Worm (Caenorhabditis elegans) whole organism, late embryonic: Measurements from ENCODE around the gene K07D4.6.
A peak's percentile ranks its signal among the peaks of the same experiment; 100 is the strongest.

Experiments used
- C08G9.2 ChIP-seq: sonication (generic microtip); optimal IDR thresholded peaks from 2 replicates; lab custom pipeline; 2016; ENCODE audit warnings: mild to moderate bottlenecking, missing genetic modification characterization, moderate library complexity, missing compliant biosample characterization
- F13H6.1 ChIP-seq: sonication (generic microtip); optimal IDR thresholded peaks from 2 replicates; lab custom pipeline; 2016; ENCODE audit warnings: missing genetic modification characterization, missing compliant biosample characterization
- K09A11.1 ChIP-seq: sonication (generic microtip); optimal IDR thresholded peaks from 2 replicates; lab custom pipeline; 2017; ENCODE audit warnings: antibody characterized with exemption, mild to moderate bottlenecking, missing genetic modification characterization, missing compliant biosample characterization; ENCODE audit not compliant: insufficient read depth
- Y22D7AL.16 ChIP-seq: sonication (generic microtip); optimal IDR thresholded peaks from 2 replicates; lab custom pipeline; 2016; ENCODE audit warnings: missing genetic modification characterization, missing compliant biosample characterization
- ceh-14 ChIP-seq: sonication (generic microtip); optimal IDR thresholded peaks from 2 replicates; lab custom pipeline; 2016; ENCODE audit warnings: missing genotype, missing genetic modification characterization, missing compliant biosample characterization
- ceh-18 ChIP-seq: sonication (generic microtip); optimal IDR thresholded peaks from 2 replicates; lab custom pipeline; 2016; ENCODE audit warnings: missing genetic modification characterization, missing compliant biosample characterization
- ceh-19 ChIP-seq: fragments of 200-800 bp; sonication (Bioruptor generic); optimal IDR thresholded peaks from 2 replicates; lab custom pipeline; 2018; ENCODE audit warnings: mild to moderate bottlenecking, missing genetic modification characterization, missing compliant biosample characterization
- ceh-22 ChIP-seq: sonication (generic microtip); optimal IDR thresholded peaks from 2 replicates; lab custom pipeline; 2017; ENCODE audit warnings: missing biosample characterization, missing genetic modification characterization
- ceh-31 ChIP-seq: sonication (generic microtip); optimal IDR thresholded peaks from 2 replicates; lab custom pipeline; 2016; ENCODE audit warnings: missing genetic modification characterization, missing compliant biosample characterization
- ceh-34 ChIP-seq: sonication (generic microtip); optimal IDR thresholded peaks from 2 replicates; lab custom pipeline; 2016; ENCODE audit warnings: mild to moderate bottlenecking, missing genetic modification characterization, missing compliant biosample characterization
- ceh-48 ChIP-seq: sonication (generic microtip); optimal IDR thresholded peaks from 2 replicates; lab custom pipeline; 2016; ENCODE audit warnings: missing genetic modification characterization, inconsistent platforms, missing compliant biosample characterization
- ceh-6 ChIP-seq: fragments of 200-800 bp; sonication (Bioruptor generic); optimal IDR thresholded peaks from 2 replicates; lab custom pipeline; 2018; ENCODE audit warnings: mild to moderate bottlenecking, missing genetic modification characterization, missing compliant biosample characterization
- ceh-9 ChIP-seq: sonication (generic microtip); optimal IDR thresholded peaks from 2 replicates; lab custom pipeline; 2016; ENCODE audit warnings: mild to moderate bottlenecking, missing genetic modification characterization, inconsistent platforms, missing compliant biosample characterization
- dve-1 ChIP-seq: sonication (generic microtip); optimal IDR thresholded peaks from 2 replicates; lab custom pipeline; 2017; ENCODE audit warnings: antibody characterized with exemption, mild to moderate bottlenecking, missing genetic modification characterization, missing compliant biosample characterization
- elt-4 ChIP-seq: sonication (generic microtip); optimal IDR thresholded peaks from 2 replicates; lab custom pipeline; 2016; ENCODE audit warnings: missing genetic modification characterization, missing compliant biosample characterization
- eyg-1 ChIP-seq: sonication (generic microtip); optimal IDR thresholded peaks from 2 replicates; lab custom pipeline; 2016; ENCODE audit warnings: missing genotype, missing genetic modification characterization, missing compliant biosample characterization
- fkh-10 ChIP-seq: fragments of 150-350 bp; optimal IDR thresholded peaks from 2 replicates; lab custom pipeline; 2014; ENCODE audit warnings: missing biosample characterization, missing genetic modification reagents, missing genetic modification characterization
- fkh-6 ChIP-seq: sonication (generic microtip); optimal IDR thresholded peaks from 2 replicates; lab custom pipeline; 2016; ENCODE audit warnings: missing genetic modification characterization, missing compliant biosample characterization
- hlh-13 ChIP-seq: fragments of 200-800 bp; sonication (Bioruptor generic); optimal IDR thresholded peaks from 2 replicates; lab custom pipeline; 2018; ENCODE audit warnings: mild to moderate bottlenecking, missing genetic modification characterization, missing compliant biosample characterization
- hlh-6 ChIP-seq: sonication (generic microtip); optimal IDR thresholded peaks from 2 replicates; lab custom pipeline; 2016; ENCODE audit warnings: missing genotype, missing genetic modification characterization, missing compliant biosample characterization
- hlh-8 ChIP-seq: sonication (generic microtip); optimal IDR thresholded peaks from 2 replicates; lab custom pipeline; 2016; ENCODE audit warnings: missing genotype, missing genetic modification characterization, missing compliant biosample characterization
- lin-11 ChIP-seq: fragments of 200-800 bp; sonication (Bioruptor generic); optimal IDR thresholded peaks from 2 replicates; lab custom pipeline; 2018; ENCODE audit warnings: mild to moderate bottlenecking, missing genetic modification characterization, missing compliant biosample characterization
- madf-2 ChIP-seq: sonication (generic microtip); optimal IDR thresholded peaks from 2 replicates; lab custom pipeline; 2017; ENCODE audit warnings: missing genetic modification characterization, missing compliant biosample characterization
- nfya-1 ChIP-seq: sonication (generic microtip); optimal IDR thresholded peaks from 2 replicates; lab custom pipeline; 2017; ENCODE audit warnings: missing genetic modification characterization, mild to moderate bottlenecking, missing compliant biosample characterization, antibody characterized with exemption, moderate library complexity
- nhr-11 ChIP-seq: fragments of 150-350 bp; optimal IDR thresholded peaks from 2 replicates; lab custom pipeline; 2014; ENCODE audit warnings: missing biosample characterization, missing genetic modification characterization
- nhr-232 ChIP-seq: sonication (generic microtip); optimal IDR thresholded peaks from 2 replicates; lab custom pipeline; 2016; ENCODE audit warnings: missing genetic modification characterization, missing compliant biosample characterization
- npax-4 ChIP-seq: sonication (generic microtip); optimal IDR thresholded peaks from 2 replicates; lab custom pipeline; 2016; ENCODE audit warnings: missing genetic modification characterization, missing compliant biosample characterization
- pat-9 ChIP-seq: fragments of 200-800 bp; sonication (Bioruptor generic); optimal IDR thresholded peaks from 2 replicates; lab custom pipeline; 2018; ENCODE audit warnings: mild to moderate bottlenecking, missing genetic modification characterization, moderate library complexity, missing compliant biosample characterization
- pax-1 ChIP-seq: fragments of 150-350 bp; optimal IDR thresholded peaks from 2 replicates; lab custom pipeline; 2014; ENCODE audit warnings: missing biosample characterization, missing genetic modification characterization
- pha-2 ChIP-seq: sonication (generic microtip); optimal IDR thresholded peaks from 2 replicates; lab custom pipeline; 2017; ENCODE audit warnings: mild to moderate bottlenecking, missing genetic modification characterization, missing compliant biosample characterization
- ref-2 ChIP-seq: sonication (generic microtip); optimal IDR thresholded peaks from 2 replicates; lab custom pipeline; 2016; ENCODE audit warnings: missing genetic modification characterization, missing compliant biosample characterization
- sdc-2 ChIP-seq: sonication (generic microtip); optimal IDR thresholded peaks from 2 replicates; lab custom pipeline; 2016; ENCODE audit warnings: missing genotype, missing genetic modification characterization, missing compliant biosample characterization
- sox-2 ChIP-seq: fragments of 200-800 bp; sonication (Bioruptor generic); IDR thresholded peaks from 2 replicates; pipeline ENCODE4 v1.3.6; 2022; ENCODE audit warnings: missing genetic modification reagents, missing genetic modification characterization, missing compliant biosample characterization
- tbx-2 ChIP-seq: sonication (generic microtip); optimal IDR thresholded peaks from 2 replicates; lab custom pipeline; 2016; ENCODE audit warnings: missing genetic modification characterization, missing compliant biosample characterization
- ttx-3 ChIP-seq: sonication (generic microtip); optimal IDR thresholded peaks from 2 replicates; lab custom pipeline; 2016; ENCODE audit warnings: missing genetic modification reagents, missing genetic modification characterization, missing compliant biosample characterization
- unc-42 ChIP-seq: sonication (generic microtip); optimal IDR thresholded peaks from 2 replicates; lab custom pipeline; 2016; ENCODE audit warnings: missing genotype, missing genetic modification characterization, missing compliant biosample characterization
- zip-5 ChIP-seq: sonication (generic microtip); optimal IDR thresholded peaks from 2 replicates; lab custom pipeline; 2016; ENCODE audit warnings: missing genetic modification characterization, missing compliant biosample characterization
- ztf-16 ChIP-seq: sonication (generic microtip); optimal IDR thresholded peaks from 2 replicates; lab custom pipeline; 2017; ENCODE audit warnings: missing genetic modification characterization, missing compliant biosample characterization

Gene K07D4.6

DNA sequence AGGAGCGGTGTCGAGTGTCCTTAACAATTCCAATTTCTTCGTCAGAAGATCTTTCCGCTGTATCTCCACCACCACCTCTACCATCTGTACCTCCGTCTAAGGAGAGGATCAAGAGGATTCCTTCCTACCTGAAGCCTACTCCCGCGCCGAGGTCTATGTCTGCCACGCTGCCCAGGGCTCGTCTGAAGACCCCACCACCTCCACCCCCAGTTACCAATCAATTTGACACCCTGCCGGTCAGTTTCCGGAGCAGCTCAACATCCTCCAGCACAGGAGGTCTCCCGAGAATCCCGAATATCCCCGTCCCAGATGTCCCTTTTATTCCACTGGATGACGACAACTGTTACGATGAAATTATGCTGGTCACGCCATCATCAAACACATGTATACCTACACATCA lies 10.5 kb downstream of the K07D4.6 start:
- no peak for TF ChIP-seq ceh-31 (tag; lab: Kevin White, UChicago)
- no peak for TF ChIP-seq fkh-10
- no peak for TF ChIP-seq pax-1 (tag; lab: Kevin White, UChicago)
- no peak for TF ChIP-seq sox-2 (GFP tag; lab: Robert Waterston, UW)

- TF ChIP-seq ceh-48 (no peak), F13H6.1 (no peak), fkh-6 (tag; lab: Kevin White, UChicago) (no peak), lin-11 (tag; lab: Kevin White, UChicago) (no peak), madf-2 (tag; lab: Kevin White, UChicago) (no peak)
These were observed 13.9 kb downstream of the K07D4.6 start, which contains the start of gene ephx-1 for ce11 chrII:4004614-4005013. TSS of gene ephx-1 (plus strand) at chrII:4004914.

- no peak for TF ChIP-seq elt-4
- TF ChIP-seq Y22D7AL.16 (tag; lab: Kevin White, UChicago): no peak
- TF ChIP-seq nfya-1 (tag; lab: Kevin White, UChicago): peak; percentile 14
- TF ChIP-seq sdc-2 (tag; lab: Kevin White, UChicago): no peak
- TF ChIP-seq ceh-6 (GFP tag; lab: Kevin White, UChicago): no peak
- TF ChIP-seq nhr-11 (tag; lab: Kevin White, UChicago): no peak
These were observed 16.4 kb downstream of the K07D4.6 start for ce11 chrII:4002134-4002533.

DNA sequence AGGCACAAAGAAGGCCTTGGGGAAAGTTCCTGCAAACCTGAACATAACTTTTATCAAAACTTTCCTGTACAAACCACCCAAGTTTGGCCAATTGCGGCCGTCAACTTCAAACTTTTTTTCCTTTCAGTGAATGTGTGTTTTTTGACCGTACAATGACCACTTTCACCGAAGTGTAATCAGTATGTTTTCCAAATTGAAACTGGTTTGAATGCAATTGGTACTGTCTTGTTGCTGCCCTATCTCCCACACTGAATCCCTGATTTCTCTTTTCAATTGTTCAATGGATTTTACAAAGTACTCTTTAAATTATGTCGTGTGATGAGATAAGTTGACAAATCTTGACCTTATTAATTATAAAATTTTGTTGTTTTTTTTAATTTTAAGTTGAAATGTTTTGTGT lies 18.1 kb downstream of the K07D4.6 start:
- TF ChIP-seq ceh-18 (no peak), npax-4 (no peak), pat-9 (no peak), ceh-19 (GFP tag; lab: Kevin White, UChicago) (no peak), madf-2 (tag; lab: Kevin White, UChicago) (no peak), hlh-8 (tag; lab: Kevin White, UChicago) (no peak), dve-1 (no peak), unc-42 (tag; lab: Kevin White, UChicago) (no peak), C08G9.2 (tag; lab: Kevin White, UChicago) (no peak), ceh-9 (tag; lab: Kevin White, UChicago) (no peak), K09A11.1 (tag; lab: Kevin White, UChicago) (no peak), ztf-16 (tag; lab: Kevin White, UChicago) (no peak), hlh-13 (GFP tag; lab: Kevin White, UChicago) (no peak), ref-2 (tag; lab: Kevin White, UChicago) (no peak), ttx-3 (tag; lab: Kevin White, UChicago) (no peak), ceh-22 (tag; lab: Kevin White, UChicago) (no peak)

- peak; percentile 18 for TF ChIP-seq ceh-48
- peak; percentile 66 for TF ChIP-seq ref-2 (tag; lab: Kevin White, UChicago)
- TF ChIP-seq sdc-2 (tag; lab: Kevin White, UChicago): peak; percentile 24
- peak; percentile 59 for TF ChIP-seq tbx-2 (tag; lab: Kevin White, UChicago)
- no peak for TF ChIP-seq ttx-3 (tag; lab: Kevin White, UChicago)
- no peak for TF ChIP-seq zip-5 (tag; lab: Kevin White, UChicago)
- TF ChIP-seq ztf-16 (tag; lab: Kevin White, UChicago): no peak
- peak; percentile 43 for TF ChIP-seq fkh-10
- TF ChIP-seq nhr-232 (tag; lab: Kevin White, UChicago): no peak
- TF ChIP-seq ceh-6 (GFP tag; lab: Kevin White, UChicago): peak; percentile 7
- peak; percentile 28 for TF ChIP-seq nfya-1 (tag; lab: Kevin White, UChicago)
- TF ChIP-seq pha-2 (tag; lab: Kevin White, UChicago): no peak
- TF ChIP-seq ceh-31 (tag; lab: Kevin White, UChicago): peak; percentile 71
- TF ChIP-seq ceh-14 (tag; lab: Kevin White, UChicago): peak; percentile 38
- peak; percentile 27 for TF ChIP-seq ceh-19 (GFP tag; lab: Kevin White, UChicago)
- TF ChIP-seq C08G9.2 (tag; lab: Kevin White, UChicago): peak; percentile 35
- TF ChIP-seq hlh-8 (tag; lab: Kevin White, UChicago): no peak
- TF ChIP-seq eyg-1 (tag; lab: Kevin White, UChicago): no peak
- TF ChIP-seq unc-42 (tag; lab: Kevin White, UChicago): peak; percentile 94
- TF ChIP-seq hlh-6: no peak
- peak; percentile 66 for TF ChIP-seq ceh-34 (tag; lab: Kevin White, UChicago)
These were observed 19.0 kb downstream of the K07D4.6 start for ce11 chrII:3999537-3999936.
